Fruit fly (Drosophila melanogaster): Measurements from ENCODE around the gene Septin4.
A peak's percentile ranks its signal among the peaks of the same experiment; 100 is the strongest.

Septin4 gene

DNA sequence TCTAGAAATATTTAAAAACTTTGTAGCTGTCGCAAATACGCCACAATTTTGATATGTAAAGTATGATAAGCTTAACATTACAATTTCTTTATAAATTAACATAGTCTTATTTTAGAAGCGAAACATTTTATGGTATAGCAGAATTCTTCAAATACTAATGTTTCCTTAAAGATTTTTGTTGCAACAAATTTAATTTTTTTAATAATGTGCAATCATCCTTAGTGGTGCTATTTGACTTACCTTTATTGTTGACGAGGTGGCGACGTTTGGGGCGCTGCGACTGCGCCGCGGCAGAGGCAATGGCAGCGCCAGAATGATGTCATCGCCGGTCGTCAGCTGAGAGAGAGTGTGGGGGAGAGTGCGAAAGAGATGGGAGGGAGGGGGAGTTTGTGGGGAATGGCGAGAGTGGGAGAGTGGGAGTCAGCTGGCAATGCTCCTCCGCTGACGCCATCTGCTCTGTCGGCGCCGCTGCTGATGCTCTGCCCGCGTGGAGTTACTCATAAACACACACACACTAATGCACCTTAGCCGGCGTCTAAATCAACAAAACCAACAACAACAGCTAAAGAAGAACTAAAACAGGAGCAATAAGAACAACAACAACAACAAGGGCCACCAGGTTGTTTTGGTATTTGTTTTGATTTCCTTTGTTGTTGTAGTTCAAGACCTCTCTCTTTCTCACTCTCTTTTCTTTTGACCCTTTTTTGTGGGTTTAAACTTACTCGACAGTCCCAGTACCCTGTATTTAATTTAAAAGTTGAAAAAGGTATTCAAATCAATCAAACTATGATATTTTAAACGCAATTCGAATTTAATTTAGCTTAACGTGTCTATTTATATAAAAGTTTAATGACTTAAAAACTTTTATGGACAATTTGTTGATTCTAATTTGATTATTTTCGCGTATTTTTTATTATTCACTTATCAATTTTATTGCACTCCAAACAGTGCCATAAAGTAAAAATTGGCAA, 28.5 kb upstream of the Septin4 start (continued):
- TF ChIP-seq CG10147 (GFP tag; optimal IDR thresholded peaks at IDR 0.05) (peak; percentile 43), chif (GFP tag; optimal IDR thresholded peaks at IDR 0.05) (peak; percentile 41 to 58), Bdp1 (GFP tag; optimal IDR thresholded peaks at IDR 0.05) (peak; percentile 19), sug (tag; optimal IDR thresholded peaks at IDR 0.05) (peak; percentile 47), Fer1 (GFP tag; optimal IDR thresholded peaks at IDR 0.05) (peak; percentile 67), kay (GFP tag; optimal IDR thresholded peaks at IDR 0.05) (peak; percentile 21), CG10979 (tag; optimal IDR thresholded peaks at IDR 0.05) (peak; percentile 65), croc (GFP tag; conservative IDR thresholded peaks at IDR 0.05) (peak; percentile 45; the same call in 2 of the 3 replicates), CG5953 (GFP tag; IDR thresholded peaks at IDR 0.05) (peak; percentile 13; the same call in 1 of the 2 replicates), Oli (tag; optimal IDR thresholded peaks at IDR 0.05) (peak; percentile 80), CG10565 (GFP tag; optimal IDR thresholded peaks at IDR 0.05) (no peak), Deaf1 (tag; optimal IDR thresholded peaks at IDR 0.05) (peak; percentile 47), CG4424 (GFP tag; optimal IDR thresholded peaks at IDR 0.05) (peak; percentile 8), vvl (GFP tag; IDR thresholded peaks at IDR 0.05) (peak; percentile 51), CG10462 (GFP tag; optimal IDR thresholded peaks at IDR 0.05) (peak; percentile 33), hth (optimal IDR thresholded peaks at IDR 0.05) (no peak), bcd (GFP tag; optimal IDR thresholded peaks at IDR 0.05) (peak; percentile 60), Awh (GFP tag; IDR thresholded peaks at IDR 0.05) (peak; percentile 55), dmrt99B (tag; optimal IDR thresholded peaks at IDR 0.05) (peak; percentile 71), disco-r (GFP tag; optimal IDR thresholded peaks at IDR 0.05) (peak; percentile 35), Side (GFP tag; optimal IDR thresholded peaks at IDR 0.05) (peak; percentile 24), CG11696 (GFP tag; IDR thresholded peaks at IDR 0.05) (peak; percentile 88), so (GFP tag; IDR thresholded peaks at IDR 0.05) (peak; percentile 68; the same call in 2 of the 3 replicates), slp2 (GFP tag; optimal IDR thresholded peaks at IDR 0.05) (peak; percentile 50), CG2120 (GFP tag; optimal IDR thresholded peaks at IDR 0.05) (peak; percentile 86), Doc3 (GFP tag; IDR thresholded peaks at IDR 0.05; ENCODE audit: partially characterized antibody) (no peak), Nf-YC (tag; optimal IDR thresholded peaks at IDR 0.05) (peak; percentile 51), Mrtf (GFP tag; IDR thresholded peaks at IDR 0.05) (no peak), CG6765 (GFP tag; optimal IDR thresholded peaks at IDR 0.05) (no peak), CG10209 (GFP tag; optimal IDR thresholded peaks at IDR 0.05) (peak; percentile 51), Ptx1 (GFP tag; IDR thresholded peaks at IDR 0.05) (peak; percentile 71), al (GFP tag; IDR thresholded peaks at IDR 0.05) (peak; percentile 57; the same call in 1 of the 2 replicates), CG1233 (GFP tag; optimal IDR thresholded peaks at IDR 0.05) (peak; percentile 54), fd3F (GFP tag; optimal IDR thresholded peaks at IDR 0.05) (no peak), CG10267 (tag; optimal IDR thresholded peaks at IDR 0.05) (peak; percentile 43), Jarid2 (GFP tag; optimal IDR thresholded peaks at IDR 0.05) (peak; percentile 11), MBD-R2 (GFP tag; IDR thresholded peaks at IDR 0.05) (peak; percentile 15; the same call in 1 of the 2 replicates), CG4820 (GFP tag; optimal IDR thresholded peaks at IDR 0.05) (peak; percentile 5), fu2 (GFP tag; optimal IDR thresholded peaks at IDR 0.05) (peak; percentile 3), CG2116 (GFP tag; optimal IDR thresholded peaks at IDR 0.05) (peak; percentile 26), HmgZ (tag; optimal IDR thresholded peaks at IDR 0.05) (peak; percentile 59), TFAM (GFP tag; optimal IDR thresholded peaks at IDR 0.05) (no peak), CG6272 (GFP tag; IDR thresholded peaks at IDR 0.05) (no peak), pfk (GFP tag; optimal IDR thresholded peaks at IDR 0.05) (no peak), onecut (GFP tag; IDR thresholded peaks at IDR 0.05) (peak; percentile 70), org-1 (GFP tag; optimal IDR thresholded peaks at IDR 0.05) (peak; percentile 84), ttk (GFP tag; IDR thresholded peaks at IDR 0.05) (peak; percentile 60), Six4 (GFP tag; optimal IDR thresholded peaks at IDR 0.05) (peak; percentile 8), CG18476 (GFP tag; optimal IDR thresholded peaks at IDR 0.05) (peak; percentile 6)

All from whole organism, embryonic.